Worm (Caenorhabditis elegans): Measurements from ENCODE around the gene F37C4.5.

Gene F37C4.5

DNA sequence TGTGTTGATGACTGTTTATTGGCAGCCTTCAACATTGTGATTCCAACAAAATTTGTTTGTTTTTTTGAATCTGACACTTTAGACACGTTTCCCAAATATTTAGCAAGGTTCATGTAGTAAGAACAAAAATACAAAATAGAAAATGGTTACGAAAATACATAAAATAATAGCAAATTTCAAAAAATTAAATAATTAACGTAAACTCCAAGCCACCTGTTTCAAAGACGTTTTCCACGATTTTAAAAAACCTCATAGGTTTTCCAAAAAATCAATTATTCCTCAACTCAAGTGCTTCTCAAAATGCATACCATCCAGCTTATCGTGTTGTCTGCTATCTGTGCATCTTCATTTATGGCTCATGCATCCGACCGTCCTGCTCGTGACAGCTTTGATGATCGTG is 43.8 kb upstream of the F37C4.5 start, which contains the start of gene F56D6.14:
Gene F56D6.14 (plus strand): TSS at position 301 of the 400 bp plus-strand sequence.
- TF ChIP-seq nhr-90 (tag; optimal IDR thresholded peaks at IDR 0.05), result no peak
- TF ChIP-seq F55B11.4 (tag; optimal IDR thresholded peaks at IDR 0.05; ENCODE audit: borderline replicate concordance, insufficient read depth), result no peak
- no peak for TF ChIP-seq hmg-1.2 (GFP tag; IDR thresholded peaks at IDR 0.05)
- TF ChIP-seq ceh-27 (GFP tag; optimal IDR thresholded peaks at IDR 0.05), result no peak
- TF ChIP-seq snpc-1.1 (tag; optimal IDR thresholded peaks at IDR 0.05; ENCODE audit: insufficient read depth), result no peak
- no peak for TF ChIP-seq C17E4.6 (GFP tag; IDR thresholded peaks at IDR 0.05)
- TF ChIP-seq sptf-2 (GFP tag; optimal IDR thresholded peaks at IDR 0.05), result no peak

DNA sequence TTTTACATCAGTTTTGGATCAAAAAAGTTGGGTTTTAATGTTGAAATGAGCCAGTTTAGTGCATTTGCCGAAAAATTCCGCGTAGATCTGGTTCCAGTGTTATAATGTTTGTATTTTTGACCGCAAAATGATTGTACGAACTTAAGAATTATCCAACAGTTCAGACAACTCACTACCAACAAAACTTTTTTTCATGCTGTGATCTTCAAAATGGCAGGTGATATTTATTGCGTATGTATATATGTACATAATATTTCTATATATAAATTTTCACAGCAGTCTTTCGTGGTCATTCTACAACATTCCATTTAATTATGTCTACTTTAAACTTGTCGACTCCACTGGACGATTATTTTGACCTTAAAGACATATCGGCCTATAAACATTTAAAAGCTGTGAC is 41.7 kb upstream of the F37C4.5 start, which contains the start of gene srz-20:
Gene srz-20 (plus strand): TSS at position 301 of the 400 bp plus-strand sequence.
- TF ChIP-seq F57C9.4 (tag; optimal IDR thresholded peaks at IDR 0.05) (no peak), T26A5.8 (tag; optimal IDR thresholded peaks at IDR 0.05) (no peak), snpc-1.1 (tag; optimal IDR thresholded peaks at IDR 0.05; ENCODE audit: insufficient read depth) (no peak), ztf-6 (GFP tag; IDR thresholded peaks at IDR 0.05) (no peak), cebp-1 (GFP tag; IDR thresholded peaks at IDR 0.05) (no peak), cebp-1 (tag; optimal IDR thresholded peaks at IDR 0.05) (no peak), ztf-18 (tag; optimal IDR thresholded peaks at IDR 0.05) (no peak), F57A8.1 (GFP tag; optimal IDR thresholded peaks at IDR 0.05) (no peak), snpc-4 (GFP tag; optimal IDR thresholded peaks at IDR 0.05) (no peak), snpc-4 (tag; optimal IDR thresholded peaks at IDR 0.05) (no peak), lin-35 (GFP tag; optimal IDR thresholded peaks at IDR 0.05) (no peak), nhr-27 (tag; optimal IDR thresholded peaks at IDR 0.05) (no peak), F22D6.2 (tag; optimal IDR thresholded peaks at IDR 0.05) (no peak), dpl-1 (GFP tag; optimal IDR thresholded peaks at IDR 0.05) (no peak), ztf-22 (GFP tag; optimal IDR thresholded peaks at IDR 0.05) (no peak), C06A6.2 (GFP tag; conservative IDR thresholded peaks at IDR 0.05) (no peak), rpc-1 (optimal IDR thresholded peaks at IDR 0.05) (no peak), rpc-1 (tag; optimal IDR thresholded peaks at IDR 0.05) (no peak), lsy-27 (tag; optimal IDR thresholded peaks at IDR 0.05; ENCODE audit: borderline replicate concordance, insufficient read depth) (no peak), sptf-2 (GFP tag; optimal IDR thresholded peaks at IDR 0.05) (no peak), dox-1 (GFP tag; IDR thresholded peaks at IDR 0.05) (no peak), madf-6 (GFP tag; IDR thresholded peaks at IDR 0.05) (no peak)

ce11 chrIV:3914462-3914861 is 40.9 kb upstream of the F37C4.5 start, which contains the start of gene F56D6.19:
Gene F56D6.19 (plus strand): TSS chrIV:3914762.
- TF ChIP-seq snpc-1.3 (tag; optimal IDR thresholded peaks at IDR 0.05; ENCODE audit: insufficient read depth), result no peak
- no peak for TF ChIP-seq ama-1 (optimal IDR thresholded peaks at IDR 0.05)
- TF ChIP-seq ama-1 (GFP tag; optimal IDR thresholded peaks at IDR 0.05), result no peak

DNA sequence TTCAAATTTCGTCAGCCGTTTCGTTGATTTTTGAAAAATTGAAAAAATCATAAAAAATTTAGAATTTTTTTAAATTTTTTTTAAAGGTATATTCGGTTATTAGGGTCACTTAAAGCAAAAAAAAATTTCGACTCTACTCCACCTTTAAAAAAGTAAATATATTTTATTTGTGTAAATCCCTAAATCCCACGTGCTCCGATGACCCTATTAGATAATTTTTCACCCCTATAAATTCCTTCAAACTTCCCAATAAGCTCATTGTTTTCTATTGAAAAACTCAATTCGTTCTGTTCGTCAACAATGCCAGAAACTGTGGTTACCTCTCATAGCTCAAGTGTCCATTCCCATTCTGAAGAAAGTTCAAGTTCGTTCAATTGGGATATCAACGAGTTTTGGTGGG is 39.0 kb upstream of the F37C4.5 start, which contains the start of gene F56D6.20:
Gene F56D6.20 (plus strand): TSS at position 301 of the 400 bp plus-strand sequence.
- TF ChIP-seq die-1 (tag; optimal IDR thresholded peaks at IDR 0.05) (no peak), ztf-25 (GFP tag; IDR thresholded peaks at IDR 0.05) (no peak), lin-40 (tag; optimal IDR thresholded peaks at IDR 0.05) (no peak), T07F8.4 (tag; optimal IDR thresholded peaks at IDR 0.05) (no peak), D2030.7 (GFP tag; IDR thresholded peaks at IDR 0.05) (no peak), mes-4 (tag; optimal IDR thresholded peaks at IDR 0.05) (no peak), ceh-79 (tag; optimal IDR thresholded peaks at IDR 0.05) (no peak), sptf-2 (GFP tag; optimal IDR thresholded peaks at IDR 0.05) (no peak), madf-10 (tag; optimal IDR thresholded peaks at IDR 0.05) (no peak), pbrm-1 (GFP tag; IDR thresholded peaks at IDR 0.05) (no peak), ama-1 (optimal IDR thresholded peaks at IDR 0.05) (no peak), ama-1 (GFP tag; optimal IDR thresholded peaks at IDR 0.05) (no peak), sdz-38 (tag; optimal IDR thresholded peaks at IDR 0.05) (no peak), rpc-1 (optimal IDR thresholded peaks at IDR 0.05) (no peak), rpc-1 (tag; optimal IDR thresholded peaks at IDR 0.05) (no peak)

Measured in whole organism, young adult.